Fruit fly (Drosophila melanogaster) whole organism, embryonic: ENCODE results near the gene Bace.
A peak's percentile ranks its signal among the peaks of the same experiment; 100 is the strongest.

Experiments used
- Bgb ChIP-seq: fragments of 200-800 bp; sonication (Bioruptor generic); IDR thresholded peaks from 2 replicates; pipeline ENCODE4 v1.3.6; 2022; ENCODE audit warnings: missing biosample characterization, missing genetic modification characterization; ENCODE audit not compliant: partially characterized antibody
- Blimp-1 ChIP-seq: fragments of 200-800 bp; sonication (Bioruptor generic); optimal IDR thresholded peaks from 3 replicates; lab custom pipeline; 2018; ENCODE audit warnings: missing biosample characterization, missing genetic modification characterization, mild to moderate bottlenecking, moderate library complexity, missing genetic modification reagents
- CG10462 ChIP-seq: fragments of 200-800 bp; sonication (Bioruptor generic); optimal IDR thresholded peaks from 2 replicates; lab custom pipeline; 2016; ENCODE audit warnings: missing biosample characterization, missing genetic modification characterization
- CG11723 ChIP-seq: fragments of 200-800 bp; sonication (Bioruptor generic); optimal IDR thresholded peaks from 2 replicates; lab custom pipeline; 2017; ENCODE audit warnings: missing biosample characterization, mild to moderate bottlenecking, missing genetic modification characterization
- CG12071 ChIP-seq: fragments of 200-800 bp; sonication (Bioruptor generic); optimal IDR thresholded peaks from 3 replicates; lab custom pipeline; 2018; ENCODE audit warnings: missing biosample characterization, mild to moderate bottlenecking, missing genetic modification characterization
- CG12155 ChIP-seq: fragments of 200-800 bp; sonication (Bioruptor generic); optimal IDR thresholded peaks from 3 replicates; lab custom pipeline; 2016; ENCODE audit warnings: missing biosample characterization, missing genetic modification characterization
- CG13894 ChIP-seq: fragments of 200-800 bp; sonication (Bioruptor generic); optimal IDR thresholded peaks from 3 replicates; lab custom pipeline; 2018; ENCODE audit warnings: missing biosample characterization, mild to moderate bottlenecking, missing genetic modification characterization, moderate library complexity
- CG17359 ChIP-seq: fragments of 200-800 bp; sonication (Bioruptor generic); optimal IDR thresholded peaks from 3 replicates; lab custom pipeline; 2018; ENCODE audit warnings: missing biosample characterization, mild to moderate bottlenecking, missing genetic modification characterization, moderate library complexity
- CG17829 ChIP-seq: fragments of 200-800 bp; optimal IDR thresholded peaks from 2 replicates; lab custom pipeline; 2019; ENCODE audit warnings: missing biosample characterization, mild to moderate bottlenecking, missing genetic modification characterization, moderate library complexity
- CG1832 ChIP-seq: fragments of 200-800 bp; sonication (Bioruptor generic); optimal IDR thresholded peaks from 2 replicates; lab custom pipeline; 2017; ENCODE audit warnings: missing biosample characterization, mild to moderate bottlenecking, missing genetic modification characterization, inconsistent platforms
- CG2889 ChIP-seq: fragments of 200-800 bp; sonication (Bioruptor generic); IDR thresholded peaks from 3 replicates; pipeline ENCODE4 v1.3.6; 2022; ENCODE audit warnings: missing biosample characterization, missing genetic modification characterization
- CG30403 ChIP-seq: fragments of 200-800 bp; sonication (Bioruptor generic); optimal IDR thresholded peaks from 3 replicates; lab custom pipeline; 2016; ENCODE audit warnings: missing biosample characterization, missing genetic modification characterization
- CG3163 ChIP-seq: fragments of 200-800 bp; sonication (Bioruptor generic); optimal IDR thresholded peaks from 3 replicates; lab custom pipeline; 2016; ENCODE audit warnings: missing biosample characterization, missing genetic modification characterization
- CG34224 ChIP-seq: fragments of 200-800 bp; sonication (Bioruptor generic); IDR thresholded peaks from 3 replicates; pipeline ENCODE4 v1.3.6; 2022; ENCODE audit warnings: missing biosample characterization, missing genetic modification characterization; ENCODE audit not compliant: partially characterized antibody
- CG4707 ChIP-seq: fragments of 200-800 bp; sonication (Bioruptor generic); optimal IDR thresholded peaks from 2 replicates; lab custom pipeline; 2018; ENCODE audit warnings: missing biosample characterization, mild to moderate bottlenecking, missing genetic modification characterization, moderate library complexity
- CG4854 ChIP-seq: fragments of 200-800 bp; sonication (Bioruptor generic); optimal IDR thresholded peaks from 2 replicates; lab custom pipeline; 2016; ENCODE audit warnings: missing biosample characterization, missing genetic modification characterization, inconsistent platforms
- CG6683 ChIP-seq: fragments of 200-800 bp; sonication (Bioruptor generic); optimal IDR thresholded peaks from 2 replicates; lab custom pipeline; 2017; ENCODE audit warnings: missing biosample characterization, mild to moderate bottlenecking, missing genetic modification characterization, missing genetic modification reagents
- CG7928 ChIP-seq: fragments of 200-800 bp; sonication (Bioruptor generic); optimal IDR thresholded peaks from 2 replicates; lab custom pipeline; 2017; ENCODE audit warnings: missing biosample characterization, mild to moderate bottlenecking, missing genetic modification characterization
- CG8388 ChIP-seq: fragments of 200-800 bp; sonication (Bioruptor generic); optimal IDR thresholded peaks from 2 replicates; lab custom pipeline; 2019; ENCODE audit warnings: missing biosample characterization, mild to moderate bottlenecking, missing genetic modification characterization, moderate library complexity
- CG8944 ChIP-seq: fragments of 200-800 bp; sonication (Bioruptor generic); optimal IDR thresholded peaks from 3 replicates; lab custom pipeline; 2016; ENCODE audit warnings: missing biosample characterization, missing genetic modification characterization
- CG9609 ChIP-seq: fragments of 200-800 bp; sonication (Bioruptor generic); optimal IDR thresholded peaks from 3 replicates; lab custom pipeline; 2016; ENCODE audit warnings: missing biosample characterization, missing genetic modification characterization
- Dll ChIP-seq: fragments of 200-800 bp; sonication (Bioruptor generic); IDR thresholded peaks from 4 replicates; pipeline ENCODE4 v1.3.6; 2022; ENCODE audit warnings: missing biosample characterization, missing genetic modification characterization; ENCODE audit not compliant: partially characterized antibody
- Dref ChIP-seq: fragments of 200-800 bp; sonication (Bioruptor generic); IDR thresholded peaks from 2 replicates; pipeline ENCODE4 v1.3.6; 2022; ENCODE audit warnings: missing biosample characterization, missing genetic modification characterization
- Ets97D ChIP-seq: fragments of 200-800 bp; sonication (Bioruptor generic); optimal IDR thresholded peaks from 3 replicates; lab custom pipeline; 2016; ENCODE audit warnings: missing biosample characterization, missing genetic modification characterization
- Fer1 ChIP-seq: fragments of 200-800 bp; sonication (Bioruptor generic); optimal IDR thresholded peaks from 2 replicates; lab custom pipeline; 2017; ENCODE audit warnings: missing biosample characterization, mild to moderate bottlenecking, missing genetic modification characterization
- HLHmδ ChIP-seq: fragments of 200-800 bp; sonication (Bioruptor generic); optimal IDR thresholded peaks from 2 replicates; lab custom pipeline; 2018; ENCODE audit warnings: missing biosample characterization, mild to moderate bottlenecking, missing genetic modification characterization, moderate library complexity
- Hr51 ChIP-seq, 2 experiments: fragments of 200-800 bp; sonication (Bioruptor generic); optimal IDR thresholded peaks; 2 replicates in 1 of 2; 3 replicates in 1 of 2; lab custom pipeline; 2016 to 2018; ENCODE audit warnings: missing biosample characterization in 2 of 2, missing genetic modification characterization in 2 of 2, mild to moderate bottlenecking in 1 of 2, moderate library complexity in 1 of 2
- Kr ChIP-seq: fragments of 200-800 bp; sonication (Bioruptor generic); optimal IDR thresholded peaks from 2 replicates; lab custom pipeline; 2017; ENCODE audit warnings: missing biosample characterization, mild to moderate bottlenecking, missing genetic modification characterization
- MTF-1 ChIP-seq: fragments of 200-800 bp; sonication (Bioruptor generic); optimal IDR thresholded peaks from 2 replicates; lab custom pipeline; 2018; ENCODE audit warnings: missing biosample characterization, mild to moderate bottlenecking, missing genetic modification characterization, borderline replicate concordance
- NC2α ChIP-seq: fragments of 200-800 bp; sonication (Bioruptor generic); optimal IDR thresholded peaks from 2 replicates; lab custom pipeline; 2016; ENCODE audit warnings: missing biosample characterization, missing genetic modification characterization
- Oaz ChIP-seq: fragments of 200-800 bp; sonication (Bioruptor generic); IDR thresholded peaks from 2 replicates; pipeline ENCODE4 v1.3.6; 2022; ENCODE audit warnings: missing biosample characterization, missing genetic modification characterization
- Trl ChIP-seq, 3 experiments: fragments of >200 bp in 2 of 3; fragments of 200-800 bp in 1 of 3; sonication (Bioruptor generic) in 1 of 3; optimal IDR thresholded peaks; 2 replicates in 1 of 3; 3 replicates in 2 of 3; lab custom pipeline; 2016 to 2017; ENCODE audit warnings: missing biosample characterization in 1 of 3, missing genetic modification characterization in 1 of 3
- amos ChIP-seq: fragments of 200-800 bp; sonication (Bioruptor generic); IDR thresholded peaks from 2 replicates; pipeline ENCODE4 v1.3.6; 2022; ENCODE audit warnings: missing biosample characterization, missing genetic modification characterization; ENCODE audit not compliant: partially characterized antibody
- bbx ChIP-seq: fragments of 200-800 bp; sonication (Bioruptor generic); IDR thresholded peaks from 2 replicates; pipeline ENCODE4 v1.3.6; 2022; ENCODE audit warnings: missing biosample characterization, missing genetic modification characterization; ENCODE audit not compliant: partially characterized antibody
- cato ChIP-seq: fragments of 200-800 bp; sonication (Bioruptor generic); optimal IDR thresholded peaks from 2 replicates; lab custom pipeline; 2016; ENCODE audit warnings: missing biosample characterization, missing genetic modification characterization, borderline replicate concordance
- dmrt11E ChIP-seq: fragments of 200-800 bp; sonication (Bioruptor generic); optimal IDR thresholded peaks from 3 replicates; lab custom pipeline; 2018; ENCODE audit warnings: missing biosample characterization, mild to moderate bottlenecking, missing genetic modification characterization, moderate library complexity
- eve ChIP-seq, 2 experiments: fragments of >200 bp; optimal IDR thresholded peaks; 2 replicates each; lab custom pipeline; 2017; ENCODE audit warnings: missing biosample characterization in 2 of 2, missing genetic modification characterization in 2 of 2
- ewg ChIP-seq: fragments of 200-800 bp; sonication (Bioruptor generic); optimal IDR thresholded peaks from 3 replicates; lab custom pipeline; 2017; ENCODE audit warnings: mild to moderate bottlenecking, missing biosample characterization, missing genetic modification reagents, missing genetic modification characterization
- exex ChIP-seq: fragments of 200-800 bp; sonication (Bioruptor generic); optimal IDR thresholded peaks from 4 replicates; lab custom pipeline; 2018; ENCODE audit warnings: missing biosample characterization, mild to moderate bottlenecking, missing genetic modification characterization, moderate library complexity
- eyg ChIP-seq: fragments of 200-800 bp; sonication (Bioruptor generic); optimal IDR thresholded peaks from 3 replicates; lab custom pipeline; 2016; ENCODE audit warnings: missing biosample characterization, missing genetic modification characterization
- gcm ChIP-seq: fragments of 200-800 bp; sonication (Bioruptor generic); optimal IDR thresholded peaks from 2 replicates; lab custom pipeline; 2019; ENCODE audit warnings: missing biosample characterization, mild to moderate bottlenecking, missing genetic modification characterization, moderate library complexity
- nerfin-1 ChIP-seq: fragments of 200-800 bp; sonication (Bioruptor generic); optimal IDR thresholded peaks from 3 replicates; lab custom pipeline; 2019; ENCODE audit warnings: missing biosample characterization, mild to moderate bottlenecking, missing genetic modification characterization, moderate library complexity
- onecut ChIP-seq: fragments of 200-800 bp; sonication (Bioruptor generic); IDR thresholded peaks from 2 replicates; pipeline ENCODE4 v1.3.6; 2022; ENCODE audit warnings: missing biosample characterization, missing genetic modification characterization
- run ChIP-seq: fragments of 200-800 bp; sonication (Bioruptor generic); optimal IDR thresholded peaks from 3 replicates; lab custom pipeline; 2018; ENCODE audit warnings: missing biosample characterization, mild to moderate bottlenecking, missing genetic modification characterization
- sens ChIP-seq: fragments of 200-800 bp; sonication (Bioruptor generic); peaks from one replicate; lab custom pipeline; 2016; ENCODE audit warnings: missing biosample characterization, missing genetic modification characterization
- seq ChIP-seq: fragments of 200-800 bp; sonication (Bioruptor generic); IDR thresholded peaks from 2 replicates; pipeline ENCODE4 v1.3.6; 2022; ENCODE audit warnings: missing biosample characterization, missing genetic modification characterization
- tap ChIP-seq: fragments of 200-800 bp; optimal IDR thresholded peaks from 3 replicates; lab custom pipeline; 2019; ENCODE audit warnings: missing biosample characterization, mild to moderate bottlenecking, missing genetic modification characterization, moderate library complexity
- yki ChIP-seq: fragments of >200 bp; optimal IDR thresholded peaks from 3 replicates; lab custom pipeline; 2018
- zfh2 ChIP-seq: fragments of 200-800 bp; sonication (Bioruptor generic); optimal IDR thresholded peaks from 2 replicates; lab custom pipeline; 2016; ENCODE audit warnings: missing biosample characterization, missing genetic modification characterization

The Bace gene

dm6 chr2L:8543731-8544359, 47.7 kb upstream of the Bace start (continued):
- TF ChIP-seq CG8944 (no peak), CG10462 (GFP tag; lab: Kevin White, UChicago) (no peak), zfh2 (GFP tag; lab: Kevin White, UChicago) (no peak), CG13894 (tag; lab: Kevin White, UChicago) (no peak), CG2889 (GFP tag; lab: Robert Waterston, UW) (no peak), exex (no peak), Fer1 (GFP tag; lab: Kevin White, UChicago) (no peak), cato (GFP tag; lab: Kevin White, UChicago) (no peak), Trl (optimal IDR thresholded peaks at IDR 0.05; lab: Kevin White, UChicago) (peak; percentile 87 to 99), Trl (GFP tag; optimal IDR thresholded peaks at IDR 0.05; lab: Kevin White, UChicago) (peak; percentile 30), bbx (GFP tag; lab: Robert Waterston, UW) (peak; percentile 27; the same call in 1 of the 2 replicates), Bgb (GFP tag; lab: Robert Waterston, UW) (no peak), CG30403 (GFP tag; lab: Kevin White, UChicago) (no peak), CG4707 (no peak), NC2α (no peak), CG34224 (GFP tag; lab: Robert Waterston, UW) (no peak), CG17829 (tag; lab: Kevin White, UChicago) (peak; percentile 17), eyg (GFP tag; lab: Kevin White, UChicago) (no peak), CG8388 (GFP tag; lab: Kevin White, UChicago) (no peak), CG9609 (GFP tag; lab: Kevin White, UChicago) (no peak), nerfin-1 (tag; lab: Kevin White, UChicago) (no peak), amos (GFP tag; lab: Robert Waterston, UW) (no peak), CG1832 (GFP tag; lab: Kevin White, UChicago) (no peak), CG11723 (GFP tag; lab: Kevin White, UChicago) (no peak), Ets97D (no peak), CG12071 (GFP tag; lab: Kevin White, UChicago) (no peak), Oaz (no peak), run (tag; lab: Kevin White, UChicago) (no peak), CG6683 (no peak), yki (lab: Kevin White, UChicago) (peak; percentile 94), CG3163 (GFP tag; lab: Kevin White, UChicago) (peak; percentile 85), Dref (no peak), Hr51 (GFP tag; optimal IDR thresholded peaks at IDR 0.05; lab: Kevin White, UChicago) (no peak), tap (tag; lab: Kevin White, UChicago) (no peak), Blimp-1 (GFP tag; lab: Kevin White, UChicago) (peak; percentile 27), sens (peak; percentile 36), CG4854 (GFP tag; lab: Kevin White, UChicago) (peak; percentile 39), gcm (GFP tag; lab: Kevin White, UChicago) (peak; percentile 63), MTF-1 (GFP tag; lab: Kevin White, UChicago) (no peak), dmrt11E (tag; lab: Kevin White, UChicago) (no peak), CG7928 (GFP tag; lab: Kevin White, UChicago) (no peak), HLHmδ (GFP tag; lab: Kevin White, UChicago) (no peak), eve (GFP tag; optimal IDR thresholded peaks at IDR 0.05; lab: Kevin White, UChicago) (no peak), Dll (GFP tag; lab: Robert Waterston, UW) (no peak), seq (GFP tag; lab: Robert Waterston, UW) (no peak), CG12155 (GFP tag; lab: Kevin White, UChicago) (no peak), Kr (no peak), ewg (GFP tag; lab: Kevin White, UChicago) (peak; percentile 38), CG17359 (tag; lab: Kevin White, UChicago) (no peak), onecut (GFP tag; lab: Robert Waterston, UW) (peak; percentile 91)
